Worm (Caenorhabditis elegans): ENCODE results near the gene C45B11.8.

The C45B11.8 gene

ce11 chrV:11065513-11065912 lies 24.9 kb downstream of the C45B11.8 start, which contains the start of gene nlp-80:
nlp-80 (minus strand) TSS chrV:11065613.
- TF ChIP-seq unc-86 (tag; optimal IDR thresholded peaks at IDR 0.05) (no peak), hlh-4 (tag; optimal IDR thresholded peaks at IDR 0.05) (no peak), fkh-8 (tag; optimal IDR thresholded peaks at IDR 0.05) (peak; percentile 6)

DNA sequence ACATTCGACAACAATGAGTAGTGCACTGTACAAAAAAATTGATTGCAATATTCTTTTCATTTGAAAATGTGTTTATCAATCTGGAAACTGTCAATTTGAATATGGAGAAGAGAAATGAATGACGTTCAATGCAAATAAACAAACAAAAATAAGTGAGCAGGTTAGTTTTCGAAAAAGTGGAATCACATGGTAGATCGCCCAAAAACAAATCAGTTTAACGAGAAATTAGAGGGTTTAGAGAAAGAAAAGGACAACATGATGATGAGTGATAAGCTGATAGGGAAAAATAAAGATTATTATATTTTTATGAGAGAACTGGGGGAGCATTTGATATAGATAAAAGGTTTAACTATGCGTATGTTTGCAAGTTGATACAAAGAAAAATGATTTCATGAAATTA lies 28.7 kb downstream of the C45B11.8 start, which contains the start of gene T04C12.8:
TSS of gene T04C12.8 (minus strand) at position 82 of the 400 bp plus-strand sequence.
- TF ChIP-seq jun-1 (tag; optimal IDR thresholded peaks at IDR 0.05), result peak; percentile 48
- TF ChIP-seq nhr-11 (tag; optimal IDR thresholded peaks at IDR 0.05), result no peak
- TF ChIP-seq nhr-20 (tag; optimal IDR thresholded peaks at IDR 0.05), result peak; percentile 25
- TF ChIP-seq egl-27 (tag; optimal IDR thresholded peaks at IDR 0.05), result no peak
- peak; percentile 48 for TF ChIP-seq tlp-1 (tag; optimal IDR thresholded peaks at IDR 0.05)
- peak; percentile 24 for TF ChIP-seq pqm-1 (tag; optimal IDR thresholded peaks at IDR 0.05)
- TF ChIP-seq unc-98 (GFP tag; IDR thresholded peaks at IDR 0.05), result no peak
- peak; percentile 3 for TF ChIP-seq blmp-1 (tag; optimal IDR thresholded peaks at IDR 0.05)
- TF ChIP-seq nhr-19 (GFP tag; conservative IDR thresholded peaks at IDR 0.05), result 0 out of 2 replicates have a peak, but pooled peaks have one; percentile 10
- no peak for TF ChIP-seq ceh-8 (GFP tag; optimal IDR thresholded peaks at IDR 0.05)
- TF ChIP-seq nhr-85 (tag), result peak; percentile 28
- peak; percentile 51 for TF ChIP-seq nhr-71 (tag; optimal IDR thresholded peaks at IDR 0.05)
- no peak for TF ChIP-seq hlh-4 (tag; optimal IDR thresholded peaks at IDR 0.05)
- peak; percentile 5 for TF ChIP-seq nhr-47 (tag; optimal IDR thresholded peaks at IDR 0.05)
- TF ChIP-seq lin-35 (GFP tag; optimal IDR thresholded peaks at IDR 0.05), result peak in 1 of 2 experiments; percentile 41
- TF ChIP-seq unc-86 (tag; optimal IDR thresholded peaks at IDR 0.05), result no peak
- no peak for TF ChIP-seq ztf-4 (tag; optimal IDR thresholded peaks at IDR 0.05)
- TF ChIP-seq lin-13 (GFP tag; optimal IDR thresholded peaks at IDR 0.05), result no peak
- peak; percentile 78 for TF ChIP-seq dsc-1 (tag; optimal IDR thresholded peaks at IDR 0.05)
- no peak for TF ChIP-seq ceh-82 (tag; optimal IDR thresholded peaks at IDR 0.05)
- no peak for TF ChIP-seq lin-39 (tag; optimal IDR thresholded peaks at IDR 0.05)
- TF ChIP-seq irx-1 (tag; optimal IDR thresholded peaks at IDR 0.05), result no peak
- no peak for TF ChIP-seq hlh-17 (GFP tag; optimal IDR thresholded peaks at IDR 0.05; ENCODE audit: borderline replicate concordance)
- no peak for TF ChIP-seq sup-37 (GFP tag; optimal IDR thresholded peaks at IDR 0.05)
- TF ChIP-seq pax-3 (tag; optimal IDR thresholded peaks at IDR 0.05), result no peak
- peak; percentile 49 for TF ChIP-seq lin-14 (GFP tag; optimal IDR thresholded peaks at IDR 0.05)
- TF ChIP-seq ama-1 (optimal IDR thresholded peaks at IDR 0.05), result no peak
- no peak for TF ChIP-seq rnt-1 (tag; optimal IDR thresholded peaks at IDR 0.05)
- TF ChIP-seq elt-2 (tag; optimal IDR thresholded peaks at IDR 0.05), result peak; percentile 98
- no peak for TF ChIP-seq dpl-1 (GFP tag; optimal IDR thresholded peaks at IDR 0.05)
- no peak for TF ChIP-seq C04F5.9 (tag; optimal IDR thresholded peaks at IDR 0.05)
- no peak for TF ChIP-seq nhr-237 (tag; optimal IDR thresholded peaks at IDR 0.05)
- no peak for TF ChIP-seq pag-3 (tag; optimal IDR thresholded peaks at IDR 0.05; ENCODE audit: borderline replicate concordance, insufficient read depth)
- TF ChIP-seq nhr-90 (tag; optimal IDR thresholded peaks at IDR 0.05; ENCODE audit: poor library complexity), result peak; percentile 35
- TF ChIP-seq skn-1 (tag; optimal IDR thresholded peaks at IDR 0.05), result no peak
- TF ChIP-seq nhr-77 (tag; optimal IDR thresholded peaks at IDR 0.05), result no peak
- TF ChIP-seq elt-3 (tag; optimal IDR thresholded peaks at IDR 0.05), result peak in 1 of 6 experiments; percentile 4
- peak; percentile 23 for TF ChIP-seq egl-13 (tag; optimal IDR thresholded peaks at IDR 0.05)
- TF ChIP-seq fkh-10 (GFP tag; optimal IDR thresholded peaks at IDR 0.05), result no peak
- TF ChIP-seq efl-1 (optimal IDR thresholded peaks at IDR 0.05), result no peak
- peak in 1 of 2 experiments; percentile 27 for TF ChIP-seq efl-1 (GFP tag; optimal IDR thresholded peaks at IDR 0.05 in 1 of 2)
- no peak for TF ChIP-seq fkh-8 (tag; optimal IDR thresholded peaks at IDR 0.05)

Measured in whole organism, L1 larva.